Worm (Caenorhabditis elegans): ENCODE measurements around the gene F26F4.5.

DNA sequence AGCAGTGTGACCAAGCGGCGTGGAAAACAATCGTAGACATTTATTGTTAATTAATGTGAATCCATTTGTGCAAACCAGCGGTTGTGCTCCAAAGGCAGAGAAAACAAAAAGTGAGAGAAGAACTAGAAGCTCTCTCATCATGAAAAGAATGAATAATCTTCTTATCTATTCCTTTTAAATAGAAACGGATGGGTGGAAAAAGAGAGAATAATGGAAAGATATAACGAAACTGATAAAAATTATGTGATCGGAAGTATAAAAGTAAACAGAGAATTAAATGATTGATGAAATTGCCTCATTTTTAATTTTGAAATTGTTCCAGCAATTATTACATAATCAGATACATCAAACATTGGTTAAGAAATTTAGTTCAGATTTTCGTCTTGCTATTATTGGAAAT, 7.6 kb downstream of the F26F4.5 start, which contains the start of gene clec-5:
- TF ChIP-seq unc-39 (tag; optimal IDR thresholded peaks at IDR 0.05) (no peak), egl-27 (tag; optimal IDR thresholded peaks at IDR 0.05) (no peak), nhr-23 (tag; optimal IDR thresholded peaks at IDR 0.05) (no peak), nhr-129 (tag; optimal IDR thresholded peaks at IDR 0.05) (no peak), gmeb-1 (tag; optimal IDR thresholded peaks at IDR 0.05) (no peak), nhr-77 (tag; optimal IDR thresholded peaks at IDR 0.05) (no peak), unc-62 (GFP tag; optimal IDR thresholded peaks at IDR 0.05) (no peak), nhr-237 (tag; optimal IDR thresholded peaks at IDR 0.05) (no peak)
